Worm (Caenorhabditis elegans): ENCODE measurements around the gene ceh-30.

DNA sequence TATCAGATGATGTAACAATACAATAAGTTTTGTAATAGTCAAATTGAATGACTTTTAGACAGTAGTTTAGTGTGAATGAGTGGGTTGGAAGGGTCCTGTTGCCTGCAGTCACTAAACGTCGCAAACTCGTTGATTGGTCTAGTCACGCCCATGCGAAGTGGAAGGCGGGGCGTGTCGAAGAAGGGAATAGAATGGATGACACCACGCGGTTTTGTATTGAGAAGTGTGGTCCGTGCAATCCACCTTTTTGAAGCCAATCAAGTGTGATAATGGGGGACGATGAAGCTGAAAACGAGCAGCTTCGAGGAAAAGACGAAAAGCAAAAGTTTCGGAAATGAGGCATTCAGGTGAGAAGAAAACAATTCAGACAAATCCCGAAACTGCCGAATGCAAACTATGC lies 6.9 kb downstream of the ceh-30 start, which contains the start of gene ceh-31:
- TF ChIP-seq ceh-83 (GFP tag; optimal IDR thresholded peaks at IDR 0.05) (no peak), snpc-4 (tag; optimal IDR thresholded peaks at IDR 0.05) (no peak), sptf-1 (tag; optimal IDR thresholded peaks at IDR 0.05) (no peak), elt-1 (tag; optimal IDR thresholded peaks at IDR 0.05; ENCODE audit: borderline replicate concordance, insufficient read depth) (no peak), elt-3 (tag; optimal IDR thresholded peaks at IDR 0.05) (no peak), ceh-39 (tag; optimal IDR thresholded peaks at IDR 0.05) (no peak), nhr-28 (tag; optimal IDR thresholded peaks at IDR 0.05) (no peak), nhr-237 (tag; optimal IDR thresholded peaks at IDR 0.05) (no peak), bed-3 (GFP tag; optimal IDR thresholded peaks at IDR 0.05) (no peak), cnd-1 (tag; optimal IDR thresholded peaks at IDR 0.05) (no peak)

Measured in whole organism, mixed stage, embryonic.